Fruit fly (Drosophila melanogaster) whole organism, embryonic: Measurements from ENCODE around the gene hiro.

Source experiments
- Atf-2 ChIP-seq: fragments of 200-800 bp; sonication (Bioruptor generic); optimal IDR thresholded peaks from 2 replicates; lab custom pipeline; 2016; ENCODE audit warnings: missing biosample characterization, missing genetic modification characterization
- CG10209 ChIP-seq: fragments of 200-800 bp; sonication (Bioruptor generic); optimal IDR thresholded peaks from 3 replicates; lab custom pipeline; 2017; ENCODE audit warnings: missing biosample characterization, mild to moderate bottlenecking, missing genetic modification characterization, missing genetic modification reagents
- CG10321 ChIP-seq: fragments of 200-800 bp; sonication (Bioruptor generic); IDR thresholded peaks from 2 replicates; pipeline ENCODE4 v1.3.6; 2022; ENCODE audit warnings: missing biosample characterization, missing genetic modification characterization
- CG11093 ChIP-seq: fragments of 200-800 bp; sonication (Bioruptor generic); IDR thresholded peaks from 3 replicates; pipeline ENCODE4 v1.3.6; 2022; ENCODE audit warnings: missing biosample characterization, missing genetic modification characterization
- CG11456 ChIP-seq: fragments of 200-800 bp; sonication (Bioruptor generic); IDR thresholded peaks from 3 replicates; pipeline ENCODE4 v1.3.6; 2022; ENCODE audit warnings: missing biosample characterization, missing genetic modification characterization
- CG11695 ChIP-seq: fragments of 200-800 bp; sonication (Bioruptor generic); IDR thresholded peaks from 3 replicates; pipeline ENCODE4 v1.3.6; 2022; ENCODE audit warnings: missing biosample characterization, missing genetic modification characterization
- CG12071 ChIP-seq: fragments of 200-800 bp; sonication (Bioruptor generic); optimal IDR thresholded peaks from 3 replicates; lab custom pipeline; 2018; ENCODE audit warnings: missing biosample characterization, mild to moderate bottlenecking, missing genetic modification characterization
- CG1233 ChIP-seq: fragments of 200-800 bp; sonication (Bioruptor generic); optimal IDR thresholded peaks from 4 replicates; lab custom pipeline; 2018; ENCODE audit warnings: missing biosample characterization, mild to moderate bottlenecking, missing genetic modification characterization
- CG14050 ChIP-seq: fragments of 200-800 bp; sonication (Bioruptor generic); IDR thresholded peaks from 3 replicates; pipeline ENCODE4 v1.3.6; 2022; ENCODE audit warnings: missing biosample characterization, missing genetic modification characterization
- CG1647 ChIP-seq: fragments of 200-800 bp; sonication (Bioruptor generic); optimal IDR thresholded peaks from 3 replicates; lab custom pipeline; 2016; ENCODE audit warnings: missing biosample characterization, missing genetic modification characterization
- CG16779 ChIP-seq: fragments of 200-800 bp; sonication (Bioruptor generic); IDR thresholded peaks from 2 replicates; pipeline ENCODE4 v1.3.6; 2022; ENCODE audit warnings: missing biosample characterization, missing genetic modification characterization
- CG17186 ChIP-seq: fragments of 200-800 bp; sonication (Bioruptor generic); optimal IDR thresholded peaks from 3 replicates; lab custom pipeline; 2017; ENCODE audit warnings: missing biosample characterization, missing genetic modification reagents, missing genetic modification characterization
- CG17385 ChIP-seq: fragments of 200-800 bp; sonication (Bioruptor generic); optimal IDR thresholded peaks from 3 replicates; lab custom pipeline; 2018; ENCODE audit warnings: missing biosample characterization, mild to moderate bottlenecking, missing genetic modification characterization
- CG18476 ChIP-seq: fragments of 200-800 bp; sonication (Bioruptor generic); optimal IDR thresholded peaks from 2 replicates; lab custom pipeline; 2016; ENCODE audit warnings: missing biosample characterization, mild to moderate bottlenecking, missing genetic modification characterization
- CG3995 ChIP-seq: fragments of 200-800 bp; sonication (Bioruptor generic); optimal IDR thresholded peaks from 3 replicates; lab custom pipeline; 2016; ENCODE audit warnings: missing biosample characterization, missing genetic modification characterization
- CG4328 ChIP-seq: fragments of 200-800 bp; sonication (Bioruptor generic); optimal IDR thresholded peaks from 3 replicates; lab custom pipeline; 2017; ENCODE audit warnings: missing biosample characterization, missing genetic modification reagents, missing genetic modification characterization
- CG4707 ChIP-seq: fragments of 200-800 bp; sonication (Bioruptor generic); optimal IDR thresholded peaks from 2 replicates; lab custom pipeline; 2018; ENCODE audit warnings: missing biosample characterization, mild to moderate bottlenecking, missing genetic modification characterization, moderate library complexity
- CG4820 ChIP-seq: fragments of 200-800 bp; sonication (Bioruptor generic); optimal IDR thresholded peaks from 3 replicates; lab custom pipeline; 2016; ENCODE audit warnings: missing biosample characterization, missing genetic modification characterization
- CG6689 ChIP-seq: fragments of 200-800 bp; sonication (Bioruptor generic); IDR thresholded peaks from 2 replicates; pipeline ENCODE4 v1.3.6; 2022; ENCODE audit warnings: missing biosample characterization, missing genetic modification characterization
- CG8388 ChIP-seq: fragments of 200-800 bp; sonication (Bioruptor generic); optimal IDR thresholded peaks from 2 replicates; lab custom pipeline; 2019; ENCODE audit warnings: missing biosample characterization, mild to moderate bottlenecking, missing genetic modification characterization, moderate library complexity
- CG9876 ChIP-seq: fragments of 200-800 bp; sonication (Bioruptor generic); optimal IDR thresholded peaks from 2 replicates; lab custom pipeline; 2016; ENCODE audit warnings: missing biosample characterization, missing genetic modification characterization
- CoRest ChIP-seq: fragments of 200-800 bp; sonication (Bioruptor generic); optimal IDR thresholded peaks from 3 replicates; lab custom pipeline; 2018; ENCODE audit warnings: missing biosample characterization, mild to moderate bottlenecking, missing genetic modification characterization, moderate library complexity
- CrebB ChIP-seq: fragments of 200-800 bp; sonication (Bioruptor generic); optimal IDR thresholded peaks from 3 replicates; lab custom pipeline; 2018; ENCODE audit warnings: missing biosample characterization, mild to moderate bottlenecking, missing genetic modification characterization
- Ets65A ChIP-seq: fragments of 200-800 bp; sonication (Bioruptor generic); peaks from one replicate; lab custom pipeline; 2016; ENCODE audit warnings: missing biosample characterization, missing genetic modification characterization
- H2.0 ChIP-seq: fragments of 200-800 bp; sonication (Bioruptor generic); IDR thresholded peaks from 2 replicates; pipeline ENCODE4 v1.3.6; 2022; ENCODE audit warnings: missing biosample characterization, missing genetic modification characterization
- HHEX ChIP-seq: fragments of 200-800 bp; sonication (Bioruptor generic); optimal IDR thresholded peaks from 3 replicates; lab custom pipeline; 2017; ENCODE audit warnings: missing biosample characterization, mild to moderate bottlenecking, missing genetic modification characterization, missing genetic modification reagents
- HmgZ ChIP-seq: fragments of 200-800 bp; sonication (Bioruptor generic); optimal IDR thresholded peaks from 2 replicates; lab custom pipeline; 2018; ENCODE audit warnings: missing biosample characterization, mild to moderate bottlenecking, missing genetic modification characterization
- NK7.1 ChIP-seq: fragments of 200-800 bp; sonication (Bioruptor generic); optimal IDR thresholded peaks from 3 replicates; lab custom pipeline; 2016; ENCODE audit warnings: missing biosample characterization, missing genetic modification characterization
- Nf-YB ChIP-seq: fragments of 200-800 bp; sonication (Bioruptor generic); optimal IDR thresholded peaks from 3 replicates; lab custom pipeline; 2019; ENCODE audit warnings: missing biosample characterization, mild to moderate bottlenecking, missing genetic modification characterization, moderate library complexity
- Oli ChIP-seq: fragments of 200-800 bp; sonication (Bioruptor generic); optimal IDR thresholded peaks from 2 replicates; lab custom pipeline; 2018; ENCODE audit warnings: missing biosample characterization, mild to moderate bottlenecking, missing genetic modification characterization, moderate library complexity
- Sox102F ChIP-seq: fragments of 200-800 bp; sonication (Bioruptor generic); optimal IDR thresholded peaks from 2 replicates; lab custom pipeline; 2018; ENCODE audit warnings: missing biosample characterization, mild to moderate bottlenecking, missing genetic modification characterization, moderate library complexity
- ato ChIP-seq: fragments of 200-800 bp; sonication (Bioruptor generic); IDR thresholded peaks from 2 replicates; pipeline ENCODE4 v1.3.6; 2022; ENCODE audit warnings: missing biosample characterization, missing genetic modification characterization; ENCODE audit not compliant: partially characterized antibody
- bcd ChIP-seq: fragments of 200-800 bp; sonication (Bioruptor generic); optimal IDR thresholded peaks from 2 replicates; lab custom pipeline; 2017; ENCODE audit warnings: missing biosample characterization, mild to moderate bottlenecking, missing genetic modification characterization
- chif ChIP-seq, 2 experiments: fragments of 200-800 bp; sonication (Bioruptor generic); optimal IDR thresholded peaks; 3 replicates each; lab custom pipeline; 2016; ENCODE audit warnings: missing biosample characterization in 2 of 2, missing genetic modification characterization in 2 of 2
- da ChIP-seq: fragments of 200-800 bp; sonication (Bioruptor generic); optimal IDR thresholded peaks from 2 replicates; lab custom pipeline; 2016; ENCODE audit warnings: missing biosample characterization, missing genetic modification characterization
- dimm ChIP-seq: fragments of 200-800 bp; sonication (Bioruptor generic); IDR thresholded peaks from 2 replicates; pipeline ENCODE4 v1.3.6; 2022; ENCODE audit warnings: missing biosample characterization, missing genetic modification characterization
- dmrt99B ChIP-seq: fragments of 200-800 bp; sonication (Bioruptor generic); optimal IDR thresholded peaks from 2 replicates; lab custom pipeline; 2018; ENCODE audit warnings: missing biosample characterization, mild to moderate bottlenecking, missing genetic modification characterization, moderate library complexity
- fd64A ChIP-seq: fragments of 200-800 bp; sonication (Bioruptor generic); optimal IDR thresholded peaks from 3 replicates; lab custom pipeline; 2018; ENCODE audit warnings: missing biosample characterization, mild to moderate bottlenecking, missing genetic modification characterization
- gcm ChIP-seq: fragments of 200-800 bp; sonication (Bioruptor generic); optimal IDR thresholded peaks from 2 replicates; lab custom pipeline; 2019; ENCODE audit warnings: missing biosample characterization, mild to moderate bottlenecking, missing genetic modification characterization, moderate library complexity
- kah ChIP-seq: fragments of 200-800 bp; sonication (Bioruptor generic); optimal IDR thresholded peaks from 2 replicates; lab custom pipeline; 2018; ENCODE audit warnings: missing biosample characterization, mild to moderate bottlenecking, missing genetic modification characterization
- klu ChIP-seq: fragments of 200-800 bp; sonication (Bioruptor generic); IDR thresholded peaks from 2 replicates; pipeline ENCODE4 v1.3.6; 2022; ENCODE audit warnings: missing biosample characterization, missing genetic modification characterization
- lilli ChIP-seq: fragments of 200-800 bp; sonication (Bioruptor generic); optimal IDR thresholded peaks from 3 replicates; lab custom pipeline; 2016; ENCODE audit warnings: missing biosample characterization, missing genetic modification characterization
- lola ChIP-seq, 3 experiments: fragments of >200 bp in 2 of 3; fragments of 200-800 bp in 1 of 3; sonication (Bioruptor generic) in 1 of 3; optimal IDR thresholded peaks; 2 replicates each; lab custom pipeline; 2017 to 2019; ENCODE audit warnings: missing biosample characterization in 3 of 3, missing genetic modification characterization in 3 of 3, mild to moderate bottlenecking in 1 of 3, moderate library complexity in 1 of 3
- lov ChIP-seq, 2 experiments: fragments of 200-800 bp in 1 of 2; fragments of >200 bp in 1 of 2; sonication (Bioruptor generic) in 1 of 2; IDR thresholded peaks in 1 of 2; optimal IDR thresholded peaks in 1 of 2; 2 replicates in 1 of 2; 3 replicates in 1 of 2; pipeline versions ENCODE4 v1.3.6 to Lab custom; 2017 to 2022; ENCODE audit warnings: missing biosample characterization in 1 of 2, missing genetic modification characterization in 1 of 2
- pzg ChIP-seq: fragments of 200-800 bp; sonication (Bioruptor generic); optimal IDR thresholded peaks from 3 replicates; lab custom pipeline; 2018; ENCODE audit warnings: missing biosample characterization, mild to moderate bottlenecking, missing genetic modification characterization, moderate library complexity
- sim ChIP-seq: fragments of 200-800 bp; sonication (Bioruptor generic); IDR thresholded peaks from 2 replicates; pipeline ENCODE4 v1.3.6; 2022; ENCODE audit warnings: missing biosample characterization, missing genetic modification characterization
- sisA ChIP-seq: fragments of 200-800 bp; sonication (Bioruptor generic); IDR thresholded peaks from 2 replicates; pipeline ENCODE4 v1.3.6; 2022; ENCODE audit warnings: missing biosample characterization, missing genetic modification characterization
- sr ChIP-seq: fragments of 200-800 bp; sonication (Bioruptor generic); IDR thresholded peaks from 3 replicates; pipeline ENCODE4 v1.3.6; 2022; ENCODE audit warnings: missing biosample characterization, missing genetic modification characterization
- stc ChIP-seq: fragments of 200-800 bp; sonication (Bioruptor generic); IDR thresholded peaks from 2 replicates; pipeline ENCODE4 v1.3.6; 2022; ENCODE audit warnings: missing biosample characterization, missing genetic modification characterization
- tup ChIP-seq: fragments of 200-800 bp; sonication (Bioruptor generic); optimal IDR thresholded peaks from 2 replicates; lab custom pipeline; 2016; ENCODE audit warnings: missing biosample characterization, mild to moderate bottlenecking, missing genetic modification characterization, moderate library complexity

Gene hiro

DNA sequence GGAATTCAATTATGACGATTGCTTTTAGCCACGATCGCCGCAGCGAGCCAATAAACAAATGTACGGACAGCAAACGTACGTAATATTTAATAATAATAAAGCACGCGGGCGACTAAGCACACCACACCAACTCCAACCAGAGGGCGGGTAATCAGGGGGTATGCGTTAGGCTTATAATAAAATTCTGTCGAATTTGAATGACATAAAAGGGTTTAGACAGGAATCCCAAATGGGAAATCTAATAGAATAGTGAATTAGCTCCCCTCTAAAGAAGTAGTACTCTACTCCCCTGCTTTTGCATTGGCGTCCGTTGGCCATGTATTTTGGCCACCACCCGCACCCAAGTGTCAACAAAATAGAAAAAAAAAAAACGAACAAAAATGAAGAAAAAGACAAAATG lies 34.6 kb upstream of the hiro start (continued):
- TF ChIP-seq bcd (GFP tag; lab: Kevin White, UChicago) = no peak
- peak; percentile 10 for TF ChIP-seq Sox102F (GFP tag; lab: Kevin White, UChicago)
- TF ChIP-seq sr (GFP tag; lab: Robert Waterston, UW) = no peak
- no peak for TF ChIP-seq CG18476 (GFP tag; lab: Kevin White, UChicago)
- no peak for TF ChIP-seq CG4328 (GFP tag; lab: Kevin White, UChicago)
- TF ChIP-seq CG1233 (GFP tag; lab: Kevin White, UChicago) = no peak
- 0 out of 2 replicates have a peak, but pooled peaks have one; percentile 33 for TF ChIP-seq CG6689 (GFP tag; lab: Robert Waterston, UW)
- TF ChIP-seq CG3995 (GFP tag; lab: Kevin White, UChicago) = no peak
- TF ChIP-seq Atf-2 (GFP tag; lab: Kevin White, UChicago) = no peak
- TF ChIP-seq CoRest = peak; percentile 8
- TF ChIP-seq CG10321 (GFP tag; lab: Robert Waterston, UW) = no peak
- TF ChIP-seq lola (GFP tag; optimal IDR thresholded peaks at IDR 0.05; lab: Kevin White, UChicago) = no peak
- TF ChIP-seq CG4707 (GFP tag; lab: Kevin White, UChicago) = no peak
- peak; percentile 5 for TF ChIP-seq CG17385 (GFP tag; lab: Kevin White, UChicago)
- TF ChIP-seq CG9876 (GFP tag; lab: Kevin White, UChicago) = no peak
- TF ChIP-seq gcm (GFP tag; lab: Kevin White, UChicago) = no peak
- peak; percentile 43 for TF ChIP-seq dmrt99B
- no peak for TF ChIP-seq sim
- 0 out of 2 replicates have a peak, but pooled peaks have one; percentile 29 for TF ChIP-seq stc (GFP tag; lab: Robert Waterston, UW)
- TF ChIP-seq CG12071 (GFP tag; lab: Kevin White, UChicago) = peak; percentile 5
- TF ChIP-seq NK7.1 (GFP tag; lab: Kevin White, UChicago) = no peak
- TF ChIP-seq CG4820 (GFP tag; lab: Kevin White, UChicago) = peak; percentile 5
- TF ChIP-seq Oli (tag; lab: Kevin White, UChicago) = peak; percentile 38
- TF ChIP-seq chif (GFP tag; optimal IDR thresholded peaks at IDR 0.05; lab: Kevin White, UChicago) = no peak
- TF ChIP-seq CG10209 (GFP tag; lab: Kevin White, UChicago) = no peak
- no peak for TF ChIP-seq Nf-YB (GFP tag; lab: Kevin White, UChicago)
- no peak for TF ChIP-seq dimm (GFP tag; lab: Robert Waterston, UW)
- TF ChIP-seq CG11695 = no peak
- 0 out of 3 replicates have a peak, but pooled peaks have one; percentile 31 for TF ChIP-seq CG11456
- no peak for TF ChIP-seq CG8388 (GFP tag; lab: Kevin White, UChicago)
- TF ChIP-seq CG16779 (GFP tag; lab: Robert Waterston, UW) = no peak
- TF ChIP-seq HHEX (GFP tag; lab: Kevin White, UChicago) = no peak
- no peak for TF ChIP-seq fd64A (GFP tag; lab: Kevin White, UChicago)
- TF ChIP-seq CrebB = no peak
- no peak for TF ChIP-seq lov (optimal IDR thresholded peaks at IDR 0.05; lab: Kevin White, UChicago)
- TF ChIP-seq lov (GFP tag; IDR thresholded peaks at IDR 0.05; lab: Robert Waterston, UW) = 0 out of 3 replicates have a peak, but pooled peaks have one; percentile 51
- no peak for TF ChIP-seq Ets65A (GFP tag; lab: Kevin White, UChicago)
- no peak for TF ChIP-seq pzg
- no peak for TF ChIP-seq ato (GFP tag; lab: Robert Waterston, UW)
- TF ChIP-seq da (GFP tag; lab: Kevin White, UChicago) = no peak
- TF ChIP-seq H2.0 (GFP tag; lab: Robert Waterston, UW) = peak; percentile 37
- no peak for TF ChIP-seq CG1647 (GFP tag; lab: Kevin White, UChicago)
- no peak for TF ChIP-seq tup (GFP tag; lab: Kevin White, UChicago)
- no peak for TF ChIP-seq CG17186 (GFP tag; lab: Kevin White, UChicago)
- peak; percentile 53; the same call in 1 of the 3 replicates for TF ChIP-seq CG11093 (GFP tag; lab: Robert Waterston, UW)
- TF ChIP-seq sisA = peak; percentile 62
- no peak for TF ChIP-seq HmgZ (tag; lab: Kevin White, UChicago)
- TF ChIP-seq CG14050 (GFP tag; lab: Robert Waterston, UW) = peak; percentile 26; the same call in 1 of the 3 replicates
- TF ChIP-seq kah = no peak
- TF ChIP-seq klu = no peak
- no peak for TF ChIP-seq lilli (GFP tag; lab: Kevin White, UChicago)
